Worm (Caenorhabditis elegans) whole organism, L2 larva: ENCODE results near the gene H03G16.6.

Experiments used
- ama-1 ChIP-seq: fragments of 150-350 bp; optimal IDR thresholded peaks from 2 replicates; lab custom pipeline; 2018; ENCODE audit warnings: inconsistent platforms
- elt-1 ChIP-seq: fragments of 150-350 bp; optimal IDR thresholded peaks from 2 replicates; lab custom pipeline; 2014; ENCODE audit warnings: missing biosample characterization, missing genetic modification characterization
- fos-1 ChIP-seq: fragments of 150-350 bp; optimal IDR thresholded peaks from 2 replicates; lab custom pipeline; 2014; ENCODE audit warnings: missing biosample characterization, missing genetic modification characterization
- lin-13 ChIP-seq: fragments of 150-350 bp; optimal IDR thresholded peaks from 2 replicates; lab custom pipeline; 2014; ENCODE audit warnings: missing biosample characterization, missing genetic modification reagents, missing genetic modification characterization
- mdl-1 ChIP-seq, 2 experiments: fragments of 150-350 bp in 1 of 2; sonication (generic microtip) in 1 of 2; optimal IDR thresholded peaks; 2 replicates each; lab custom pipeline; 2017; ENCODE audit warnings: missing biosample characterization in 2 of 2, missing genetic modification characterization in 2 of 2
- nhr-237 ChIP-seq: fragments of 150-350 bp; optimal IDR thresholded peaks from 2 replicates; lab custom pipeline; 2014; ENCODE audit warnings: missing biosample characterization, missing genetic modification characterization
- skn-1 ChIP-seq: sonication (generic microtip); optimal IDR thresholded peaks from 2 replicates; lab custom pipeline; 2017; ENCODE audit warnings: missing biosample characterization, missing genetic modification characterization
- unc-55 ChIP-seq: fragments of 150-350 bp; sonication (generic microtip); optimal IDR thresholded peaks from 3 replicates; lab custom pipeline; 2014; ENCODE audit warnings: missing biosample characterization, missing genetic modification reagents, missing genetic modification characterization

- TF ChIP-seq nhr-237 (tag; lab: Kevin White, UChicago) (no peak), unc-55 (peak; percentile 60), skn-1 (tag; lab: Kevin White, UChicago) (no peak), ama-1 (lab: Kevin White, UChicago) (no peak), lin-13 (no peak), fos-1 (no peak), elt-1 (tag; lab: Kevin White, UChicago) (no peak), mdl-1 (tag; optimal IDR thresholded peaks at IDR 0.05; lab: Kevin White, UChicago) (no peak)
Measured at ce11 chrX:15045401-15045800, 7.1 kb upstream of the H03G16.6 start.
